Worm (Caenorhabditis elegans) whole organism, L2 larva: ENCODE measurements around the gene clec-19.

Source experiments
- C34F6.9 ChIP-seq: fragments of 150-350 bp; optimal IDR thresholded peaks from 2 replicates; lab custom pipeline; 2014; ENCODE audit warnings: missing biosample characterization, missing genetic modification characterization
- F13H6.1 ChIP-seq: sonication (generic microtip); optimal IDR thresholded peaks from 2 replicates; lab custom pipeline; 2016; ENCODE audit warnings: missing genetic modification characterization, missing compliant biosample characterization
- R02D3.7 ChIP-seq: fragments of 150-350 bp; optimal IDR thresholded peaks from 2 replicates; lab custom pipeline; 2014; ENCODE audit warnings: missing biosample characterization, missing genetic modification characterization
- Y55F3AM.14 ChIP-seq: fragments of 200-800 bp; sonication (Bioruptor generic); optimal IDR thresholded peaks from 2 replicates; lab custom pipeline; 2018; ENCODE audit warnings: mild to moderate bottlenecking, missing genetic modification characterization, missing compliant biosample characterization
- ZK546.5 ChIP-seq: sonication (generic microtip); optimal IDR thresholded peaks from 2 replicates; lab custom pipeline; 2017; ENCODE audit warnings: missing biosample characterization, missing genetic modification characterization
- alr-1 ChIP-seq: fragments of 150-350 bp; optimal IDR thresholded peaks from 2 replicates; lab custom pipeline; 2014; ENCODE audit warnings: missing biosample characterization, missing genetic modification characterization
- aly-2 ChIP-seq: fragments of 150-350 bp; optimal IDR thresholded peaks from 2 replicates; lab custom pipeline; 2014; ENCODE audit warnings: missing biosample characterization, missing genetic modification characterization
- ama-1 ChIP-seq: fragments of 150-350 bp; optimal IDR thresholded peaks from 2 replicates; lab custom pipeline; 2018; ENCODE audit warnings: inconsistent platforms
- ceh-82 ChIP-seq: fragments of 150-350 bp; optimal IDR thresholded peaks from 2 replicates; lab custom pipeline; 2014; ENCODE audit warnings: missing biosample characterization, missing genetic modification characterization
- crh-2 ChIP-seq: sonication (generic microtip); optimal IDR thresholded peaks from 2 replicates; lab custom pipeline; 2017; ENCODE audit warnings: missing biosample characterization, missing genetic modification characterization
- elt-1 ChIP-seq: fragments of 150-350 bp; optimal IDR thresholded peaks from 2 replicates; lab custom pipeline; 2014; ENCODE audit warnings: missing biosample characterization, missing genetic modification characterization
- elt-3 ChIP-seq: sonication (generic microtip); optimal IDR thresholded peaks from 2 replicates; lab custom pipeline; 2017; ENCODE audit warnings: missing biosample characterization, missing genetic modification characterization
- fos-1 ChIP-seq: fragments of 150-350 bp; optimal IDR thresholded peaks from 2 replicates; lab custom pipeline; 2014; ENCODE audit warnings: missing biosample characterization, missing genetic modification characterization
- gmeb-1 ChIP-seq: fragments of 150-350 bp; optimal IDR thresholded peaks from 2 replicates; lab custom pipeline; 2014; ENCODE audit warnings: missing biosample characterization, missing genetic modification characterization
- lin-39 ChIP-seq: fragments of 150-350 bp; optimal IDR thresholded peaks from 2 replicates; lab custom pipeline; 2014; ENCODE audit warnings: missing biosample characterization, missing genetic modification reagents, missing genetic modification characterization
- lsy-2 ChIP-seq, 2 experiments: fragments of 150-350 bp in 1 of 2; sonication (generic microtip) in 1 of 2; optimal IDR thresholded peaks; 2 replicates each; lab custom pipeline; 2014 to 2017; ENCODE audit warnings: missing biosample characterization in 2 of 2, missing genetic modification characterization in 2 of 2
- mab-5 ChIP-seq: fragments of 150-350 bp; optimal IDR thresholded peaks from 2 replicates; lab custom pipeline; 2014; ENCODE audit warnings: missing biosample characterization, missing genetic modification characterization
- mdl-1 ChIP-seq, 2 experiments: fragments of 150-350 bp in 1 of 2; sonication (generic microtip) in 1 of 2; optimal IDR thresholded peaks; 2 replicates each; lab custom pipeline; 2017; ENCODE audit warnings: missing biosample characterization in 2 of 2, missing genetic modification characterization in 2 of 2
- nhr-10 ChIP-seq: sonication (generic microtip); optimal IDR thresholded peaks from 2 replicates; lab custom pipeline; 2017; ENCODE audit warnings: missing biosample characterization, missing genetic modification characterization
- nhr-11 ChIP-seq: fragments of 150-350 bp; optimal IDR thresholded peaks from 2 replicates; lab custom pipeline; 2014; ENCODE audit warnings: missing biosample characterization, missing genetic modification characterization
- nhr-129 ChIP-seq: fragments of 150-350 bp; optimal IDR thresholded peaks from 2 replicates; lab custom pipeline; 2014; ENCODE audit warnings: missing biosample characterization, missing genetic modification characterization
- nhr-21 ChIP-seq: fragments of 150-350 bp; optimal IDR thresholded peaks from 2 replicates; lab custom pipeline; 2014; ENCODE audit warnings: missing biosample characterization, missing genetic modification characterization
- nhr-23 ChIP-seq: fragments of 150-350 bp; optimal IDR thresholded peaks from 2 replicates; lab custom pipeline; 2014; ENCODE audit warnings: missing biosample characterization, missing genetic modification reagents, missing genetic modification characterization
- nhr-237 ChIP-seq: fragments of 150-350 bp; optimal IDR thresholded peaks from 2 replicates; lab custom pipeline; 2014; ENCODE audit warnings: missing biosample characterization, missing genetic modification characterization
- nhr-25 ChIP-seq: fragments of 150-350 bp; sonication (generic microtip); optimal IDR thresholded peaks from 3 replicates; lab custom pipeline; 2014; ENCODE audit warnings: missing biosample characterization, missing genetic modification characterization
- nhr-6 ChIP-seq: fragments of 150-350 bp; optimal IDR thresholded peaks from 2 replicates; lab custom pipeline; 2014; ENCODE audit warnings: missing biosample characterization, missing genetic modification characterization
- nhr-77 ChIP-seq: fragments of 150-350 bp; optimal IDR thresholded peaks from 2 replicates; lab custom pipeline; 2014; ENCODE audit warnings: missing biosample characterization, missing genetic modification characterization
- sem-4 ChIP-seq: fragments of 150-350 bp; optimal IDR thresholded peaks from 2 replicates; lab custom pipeline; 2014; ENCODE audit warnings: missing biosample characterization, missing genetic modification reagents, missing genetic modification characterization
- skn-1 ChIP-seq: sonication (generic microtip); optimal IDR thresholded peaks from 2 replicates; lab custom pipeline; 2017; ENCODE audit warnings: missing biosample characterization, missing genetic modification characterization
- sma-3 ChIP-seq: sonication (generic microtip); optimal IDR thresholded peaks from 2 replicates; lab custom pipeline; 2016; ENCODE audit warnings: missing genetic modification reagents, missing genetic modification characterization, missing compliant biosample characterization
- unc-39 ChIP-seq: fragments of 150-350 bp; optimal IDR thresholded peaks from 2 replicates; lab custom pipeline; 2014; ENCODE audit warnings: missing biosample characterization, missing genetic modification characterization
- unc-55 ChIP-seq: fragments of 150-350 bp; sonication (generic microtip); optimal IDR thresholded peaks from 3 replicates; lab custom pipeline; 2014; ENCODE audit warnings: missing biosample characterization, missing genetic modification reagents, missing genetic modification characterization
- zag-1 ChIP-seq: fragments of 150-350 bp; optimal IDR thresholded peaks from 2 replicates; lab custom pipeline; 2014; ENCODE audit warnings: missing biosample characterization, missing genetic modification characterization
- ztf-11 ChIP-seq: sonication (generic microtip); optimal IDR thresholded peaks from 2 replicates; lab custom pipeline; 2017; ENCODE audit warnings: missing biosample characterization, missing genetic modification characterization

Gene clec-19

DNA sequence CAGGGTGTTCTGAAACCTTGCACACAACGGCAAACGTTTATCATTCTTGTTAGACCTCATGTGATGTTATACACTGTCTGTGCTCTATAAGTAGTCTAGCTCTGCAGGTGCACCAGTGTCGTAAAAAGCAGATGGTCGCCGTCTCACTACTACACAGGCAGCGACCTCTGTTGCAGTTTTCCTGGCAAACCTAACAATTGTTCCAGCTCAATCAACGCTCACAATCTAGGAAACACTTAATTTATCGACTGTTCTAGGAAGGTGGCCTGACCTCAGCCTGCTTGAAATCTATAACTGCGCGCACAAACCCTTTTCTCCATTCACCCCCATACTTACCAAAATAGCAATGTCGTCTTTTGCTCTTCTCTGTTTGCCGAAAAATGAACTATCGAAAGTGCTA lies 20.0 kb upstream of the clec-19 start, which contains the start of gene fbxb-11:
Gene fbxb-11 (plus strand): TSS at position 301 of the 400 bp plus-strand sequence.
- TF ChIP-seq elt-1 (tag; lab: Kevin White, UChicago) (no peak), nhr-129 (no peak), ceh-82 (no peak), sma-3 (no peak), nhr-77 (no peak), Y55F3AM.14 (GFP tag; lab: Kevin White, UChicago) (no peak), skn-1 (tag; lab: Kevin White, UChicago) (no peak), lsy-2 (tag; optimal IDR thresholded peaks at IDR 0.05; lab: Kevin White, UChicago) (no peak), ztf-11 (tag; lab: Kevin White, UChicago) (no peak), sem-4 (tag; lab: Kevin White, UChicago) (no peak), nhr-25 (tag; lab: Kevin White, UChicago) (no peak)

DNA sequence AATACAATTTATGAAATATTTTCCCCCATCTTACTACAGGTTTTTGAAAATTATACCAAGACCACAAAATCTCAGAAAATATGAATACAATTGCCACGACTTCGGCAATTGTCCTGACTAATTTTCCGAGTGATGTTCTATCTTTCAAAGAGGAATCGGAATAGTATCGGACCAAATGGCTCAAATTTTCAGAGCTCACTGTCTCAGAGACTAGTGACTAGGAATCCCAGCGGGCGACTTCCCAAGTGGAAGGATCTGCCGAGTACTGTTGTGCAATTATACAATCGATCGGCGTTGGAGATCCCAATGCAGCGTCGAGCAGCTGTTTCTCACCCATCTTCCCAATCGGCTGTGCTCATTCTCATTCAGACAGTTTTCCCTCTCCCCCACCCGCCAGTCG lies 18.5 kb upstream of the clec-19 start, which contains the start of gene F45C12.17:
Gene F45C12.17 (plus strand): TSS at position 377 of the 400 bp plus-strand sequence.
- TF ChIP-seq lsy-2 (tag; optimal IDR thresholded peaks at IDR 0.05; lab: Kevin White, UChicago) (no peak), F13H6.1 (tag; lab: Kevin White, UChicago) (no peak), nhr-25 (tag; lab: Kevin White, UChicago) (no peak)

DNA sequence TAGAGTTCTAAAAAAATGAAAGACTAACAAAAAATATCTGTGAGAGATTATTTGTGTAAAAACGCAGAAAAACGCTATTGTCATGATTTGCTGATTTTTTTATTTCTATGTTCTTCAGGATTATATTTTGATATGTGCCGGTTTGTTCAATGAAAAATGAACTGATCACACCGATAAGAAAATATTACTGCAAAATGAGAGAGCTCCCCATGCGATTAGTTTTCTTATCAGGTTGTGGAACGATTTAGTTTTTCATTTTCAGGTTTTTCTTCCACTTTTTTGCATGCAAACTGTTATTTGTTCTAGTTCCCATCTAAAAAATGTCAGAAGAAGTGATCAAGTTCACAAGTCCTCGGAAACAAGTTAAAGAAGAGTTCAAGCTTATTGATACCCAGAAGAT lies 16.0 kb upstream of the clec-19 start, which contains the start of gene btb-9:
Gene btb-9 (plus strand): TSS at position 254 of the 400 bp plus-strand sequence.
- TF ChIP-seq fos-1 (tag; lab: Kevin White, UChicago), result peak; percentile 87
- peak; percentile 41 for TF ChIP-seq crh-2 (tag; lab: Kevin White, UChicago)
- no peak for TF ChIP-seq nhr-6 (tag; lab: Kevin White, UChicago)
- TF ChIP-seq, all 48 proteins: peak for 2

DNA sequence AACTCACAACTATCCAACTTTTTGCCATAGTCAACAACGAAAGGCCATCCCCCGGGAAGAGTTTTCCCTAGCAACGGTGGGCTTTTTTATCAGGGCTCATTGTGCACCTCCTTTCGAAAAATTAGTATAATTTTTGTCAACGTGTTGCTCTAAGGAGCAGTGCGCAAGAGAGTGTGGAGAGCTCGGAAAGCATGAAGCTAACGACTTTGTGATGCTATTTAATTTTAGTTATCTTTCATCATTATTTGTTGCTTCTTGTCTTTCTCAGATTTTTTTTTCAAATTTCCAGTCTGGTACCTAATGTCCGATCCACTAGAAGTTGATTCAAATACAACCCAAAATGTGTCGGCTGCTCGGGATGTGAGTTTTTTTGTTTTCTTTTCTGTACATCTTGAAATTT lies 14.2 kb upstream of the clec-19 start, which contains the start of gene ceh-81:
Gene ceh-81 (plus strand): TSS at position 301 of the 400 bp plus-strand sequence.
- TF ChIP-seq nhr-23 (tag; lab: Kevin White, UChicago) (no peak), nhr-10 (tag; lab: Kevin White, UChicago) (no peak), zag-1 (tag; lab: Kevin White, UChicago) (no peak), lsy-2 (tag; optimal IDR thresholded peaks at IDR 0.05; lab: Kevin White, UChicago) (no peak), mdl-1 (tag; optimal IDR thresholded peaks at IDR 0.05; lab: Kevin White, UChicago) (no peak), unc-39 (no peak), skn-1 (tag; lab: Kevin White, UChicago) (no peak), aly-2 (tag; lab: Kevin White, UChicago) (no peak), C34F6.9 (tag; lab: Kevin White, UChicago) (no peak), lin-39 (no peak), elt-3 (no peak), ceh-82 (no peak), elt-1 (tag; lab: Kevin White, UChicago) (no peak), nhr-129 (no peak), alr-1 (tag; lab: Kevin White, UChicago) (no peak), gmeb-1 (no peak)

DNA sequence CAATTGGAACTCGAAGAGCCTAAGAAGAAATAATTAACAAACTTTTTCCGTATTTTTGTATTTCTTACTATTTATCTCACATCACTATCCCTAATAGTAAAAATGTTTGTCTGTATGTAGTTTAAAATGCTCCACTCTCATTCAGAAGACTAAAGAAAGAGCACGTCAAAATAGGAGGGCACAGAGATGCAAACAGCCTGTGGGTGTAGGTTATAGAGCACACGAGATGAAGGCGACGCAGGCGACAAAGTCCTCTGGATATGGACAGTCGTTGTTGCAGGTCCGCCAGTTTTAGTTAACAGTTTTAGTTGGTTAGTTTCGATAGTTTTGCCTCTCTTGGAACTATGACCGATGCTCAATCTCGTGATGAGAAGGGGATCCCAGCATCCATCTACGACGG lies 12.4 kb upstream of the clec-19 start, which contains the start of gene ceh-82:
Gene ceh-82 (plus strand): TSS at position 301 of the 400 bp plus-strand sequence.
- no peak for TF ChIP-seq ama-1 (lab: Kevin White, UChicago)
- no peak for TF ChIP-seq mab-5

DNA sequence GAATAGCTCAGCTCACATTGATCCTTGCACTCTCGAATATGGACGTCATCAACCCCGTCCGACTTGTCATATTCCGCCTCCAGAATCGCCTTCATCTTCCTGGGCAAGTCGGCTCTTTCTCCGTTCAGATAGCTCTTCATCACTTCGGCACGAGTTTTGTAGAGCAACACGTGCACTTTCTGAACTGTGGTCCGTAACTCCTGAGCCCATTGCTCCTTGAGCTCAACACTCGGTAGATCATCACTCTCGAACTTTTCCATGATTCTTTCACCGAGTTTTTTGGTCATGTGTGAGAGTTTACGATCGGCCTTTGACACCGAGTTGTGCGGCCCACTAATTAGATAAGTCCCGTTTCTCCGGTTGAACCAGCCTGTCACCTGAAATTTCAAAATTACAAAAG lies 9.1 kb upstream of the clec-19 start:
- no peak for TF ChIP-seq unc-55 (GFP tag; lab: Kevin White, UChicago)
- TF ChIP-seq ztf-11 (tag; lab: Kevin White, UChicago), result no peak
- TF ChIP-seq unc-39, result no peak
- TF ChIP-seq lin-39, result no peak
- no peak for TF ChIP-seq mab-5
- TF ChIP-seq nhr-23 (tag; lab: Kevin White, UChicago), result no peak
- TF ChIP-seq sma-3, result no peak
- TF ChIP-seq nhr-11 (tag; lab: Kevin White, UChicago), result no peak
- no peak for TF ChIP-seq R02D3.7 (tag; lab: Kevin White, UChicago)
- TF ChIP-seq crh-2 (tag; lab: Kevin White, UChicago), result no peak
- TF ChIP-seq nhr-21 (tag; lab: Kevin White, UChicago), result no peak
- no peak for TF ChIP-seq ZK546.5
- no peak for TF ChIP-seq gmeb-1
- TF ChIP-seq nhr-237, result no peak
- TF ChIP-seq zag-1 (tag; lab: Kevin White, UChicago), result no peak
- no peak for TF ChIP-seq elt-1 (tag; lab: Kevin White, UChicago)
- no peak for TF ChIP-seq mdl-1 (tag; optimal IDR thresholded peaks at IDR 0.05; lab: Kevin White, UChicago)
